Fruit fly (Drosophila melanogaster) whole organism: ENCODE data around the gene betaGlu.

Source experiments
- Dll ChIP-seq: fragments of >200 bp; optimal IDR thresholded peaks from 2 replicates; lab custom pipeline; 2017
- psq ChIP-seq: fragments of >200 bp; optimal IDR thresholded peaks from 2 replicates; lab custom pipeline; 2017

- TF ChIP-seq Dll (lab: Kevin White, UChicago) (no peak), psq (lab: Kevin White, UChicago) (no peak)
Observed at dm6 chr3R:31793664-31794417, 22.2 kb upstream of the betaGlu start, which contains the start of the genes Mccc1 and Acf.
